Fruit fly (Drosophila melanogaster): ENCODE data around the gene mthl10.
A peak's percentile ranks its signal among the peaks of the same experiment; 100 is the strongest.

dm6 chr3L:378072-378423 is 35.3 kb upstream of the mthl10 start:
- TF ChIP-seq CG8478 (optimal IDR thresholded peaks at IDR 0.05) (peak; percentile 86), CTCF (optimal IDR thresholded peaks at IDR 0.05) (peak; percentile 42 to 77)
